Worm (Caenorhabditis elegans) whole organism, L4 larva: Measurements from ENCODE around the gene gur-5.

Experiments
- Y105C5A.15 ChIP-seq: fragments of 200-800 bp; sonication (Bioruptor generic); IDR thresholded peaks from 2 replicates; pipeline ENCODE4 v1.3.6; 2022; ENCODE audit warnings: missing genetic modification characterization, missing compliant biosample characterization
- ZK546.5 ChIP-seq, 2 experiments: sonication (generic microtip); optimal IDR thresholded peaks; 2 replicates each; lab custom pipeline; 2017; ENCODE audit warnings: missing biosample characterization in 2 of 2, missing genetic modification characterization in 2 of 2
- dmd-9 ChIP-seq: fragments of 200-800 bp; sonication (Bioruptor generic); IDR thresholded peaks from 2 replicates; pipeline ENCODE4 v1.3.6; 2022; ENCODE audit warnings: missing genetic modification reagents, missing genetic modification characterization, missing compliant biosample characterization
- dve-1 ChIP-seq: sonication (generic microtip); optimal IDR thresholded peaks from 2 replicates; lab custom pipeline; 2017; ENCODE audit warnings: antibody characterized with exemption, mild to moderate bottlenecking, missing genetic modification characterization, missing compliant biosample characterization; ENCODE audit not compliant: insufficient read depth
- fkh-10 ChIP-seq: fragments of 150-350 bp; optimal IDR thresholded peaks from 2 replicates; lab custom pipeline; 2014; ENCODE audit warnings: missing biosample characterization, missing genetic modification reagents, missing genetic modification characterization
- hlh-30 ChIP-seq: sonication (generic microtip); optimal IDR thresholded peaks from 2 replicates; lab custom pipeline; 2017; ENCODE audit warnings: antibody characterized with exemption, mild to moderate bottlenecking, missing genetic modification characterization, missing compliant biosample characterization; ENCODE audit not compliant: insufficient read depth
- jun-1 ChIP-seq: fragments of 150-350 bp; optimal IDR thresholded peaks from 2 replicates; lab custom pipeline; 2014; ENCODE audit warnings: missing biosample characterization, missing genetic modification reagents, missing genetic modification characterization
- nhr-237 ChIP-seq: sonication (generic microtip); optimal IDR thresholded peaks from 2 replicates; lab custom pipeline; 2017; ENCODE audit warnings: missing biosample characterization, missing genetic modification characterization
- nhr-25 ChIP-seq: sonication (generic microtip); optimal IDR thresholded peaks from 2 replicates; lab custom pipeline; 2017; ENCODE audit warnings: missing genetic modification characterization, mild to moderate bottlenecking, missing compliant biosample characterization, antibody characterized with exemption, moderate library complexity, borderline replicate concordance; ENCODE audit not compliant: insufficient read depth
- nhr-77 ChIP-seq: fragments of 150-350 bp; optimal IDR thresholded peaks from 2 replicates; lab custom pipeline; 2014; ENCODE audit warnings: missing biosample characterization, missing genetic modification characterization
- saeg-2 ChIP-seq: fragments of 200-800 bp; sonication (Bioruptor generic); IDR thresholded peaks from 2 replicates; pipeline ENCODE4 v1.3.6; 2022; ENCODE audit warnings: missing genetic modification reagents, missing genetic modification characterization, missing compliant biosample characterization
- vab-7 ChIP-seq: fragments of 200-800 bp; sonication (Bioruptor generic); IDR thresholded peaks from 2 replicates; pipeline ENCODE4 v1.3.6; 2022; ENCODE audit warnings: missing genetic modification reagents, missing genetic modification characterization, missing compliant biosample characterization
- zag-1 ChIP-seq: fragments of 150-350 bp; optimal IDR thresholded peaks from 2 replicates; lab custom pipeline; 2014; ENCODE audit warnings: missing biosample characterization, missing genetic modification characterization

DNA sequence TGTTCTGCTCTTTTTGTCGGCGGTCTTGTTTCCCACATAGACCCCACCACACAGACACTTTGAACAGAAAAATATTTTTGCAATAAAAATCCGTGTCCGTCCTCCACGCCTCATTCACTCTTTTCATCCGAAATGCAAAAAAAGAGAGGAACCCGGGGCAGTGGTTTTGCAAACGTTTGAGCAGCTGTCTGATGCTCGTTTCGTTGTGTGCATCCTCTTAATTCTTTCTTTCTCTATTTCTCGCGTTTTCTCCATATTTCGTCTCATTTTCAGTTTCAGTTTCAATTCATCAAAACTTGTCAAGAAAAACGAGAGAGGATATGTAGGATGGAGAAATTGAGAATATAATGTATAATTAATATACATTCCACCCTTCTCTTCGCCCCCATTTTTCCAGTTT is 23.8 kb downstream of the gur-5 start:
- TF ChIP-seq dve-1 (tag; lab: Kevin White, UChicago) (no peak), dmd-9 (no peak), vab-7 (GFP tag; lab: Robert Waterston, UW) (no peak), zag-1 (tag; lab: Kevin White, UChicago) (no peak), jun-1 (tag; lab: Kevin White, UChicago) (no peak), ZK546.5 (tag; optimal IDR thresholded peaks at IDR 0.05; lab: Kevin White, UChicago) (no peak), hlh-30 (no peak), saeg-2 (no peak), nhr-77 (tag; lab: Kevin White, UChicago) (no peak), fkh-10 (GFP tag; lab: Kevin White, UChicago) (no peak), nhr-237 (tag; lab: Kevin White, UChicago) (no peak), Y105C5A.15 (no peak), nhr-25 (tag; lab: Kevin White, UChicago) (no peak)
